Fruit fly (Drosophila melanogaster) whole organism, adult: ENCODE results near the gene Surf6.
A peak's percentile ranks its signal among the peaks of the same experiment; 100 is the strongest.

Source experiments
- CG12768 ChIP-seq: fragments of 200-800 bp; sonication (Bioruptor generic); optimal IDR thresholded peaks from 2 replicates; lab custom pipeline; 2017; ENCODE audit warnings: missing biosample characterization, missing genetic modification characterization, mild to moderate bottlenecking, moderate library complexity, missing genetic modification reagents
- CG1620 ChIP-seq: fragments of 200-800 bp; sonication (Bioruptor generic); optimal IDR thresholded peaks from 2 replicates; lab custom pipeline; 2016; ENCODE audit warnings: missing biosample characterization, missing genetic modification characterization
- CG33017 ChIP-seq: fragments of 200-800 bp; sonication (Bioruptor generic); optimal IDR thresholded peaks from 2 replicates; lab custom pipeline; 2018; ENCODE audit warnings: missing biosample characterization, mild to moderate bottlenecking, missing genetic modification characterization, moderate library complexity
- CG7045 ChIP-seq: fragments of 200-800 bp; sonication (Bioruptor generic); optimal IDR thresholded peaks from 2 replicates; lab custom pipeline; 2017; ENCODE audit warnings: missing biosample characterization, mild to moderate bottlenecking, missing genetic modification characterization
- CG7101 ChIP-seq: fragments of 200-800 bp; sonication (Bioruptor generic); optimal IDR thresholded peaks from 2 replicates; lab custom pipeline; 2018; ENCODE audit warnings: missing biosample characterization, mild to moderate bottlenecking, missing genetic modification characterization, moderate library complexity
- Crg-1 ChIP-seq: fragments of 200-800 bp; sonication (Bioruptor generic); optimal IDR thresholded peaks from 2 replicates; lab custom pipeline; 2016; ENCODE audit warnings: missing biosample characterization, missing genetic modification characterization
- Hr96 ChIP-seq: fragments of 200-800 bp; sonication (Bioruptor generic); optimal IDR thresholded peaks from 2 replicates; lab custom pipeline; 2016; ENCODE audit warnings: missing biosample characterization, missing genetic modification characterization
- Mnt ChIP-seq: fragments of 200-800 bp; sonication (Bioruptor generic); optimal IDR thresholded peaks from 2 replicates; lab custom pipeline; 2016; ENCODE audit warnings: missing biosample characterization, mild to moderate bottlenecking, missing genetic modification characterization
- toe ChIP-seq: fragments of 200-800 bp; sonication (Bioruptor generic); optimal IDR thresholded peaks from 2 replicates; lab custom pipeline; 2016; ENCODE audit warnings: missing biosample characterization, missing genetic modification characterization

- TF ChIP-seq CG12768 (GFP tag; lab: Kevin White, UChicago), result peak; percentile 52
- TF ChIP-seq Mnt (GFP tag; lab: Kevin White, UChicago), result peak; percentile 47
- peak; percentile 15 for TF ChIP-seq Hr96 (GFP tag; lab: Kevin White, UChicago)
- peak; percentile 25 for TF ChIP-seq CG7101 (tag; lab: Kevin White, UChicago)
- peak; percentile 47 for TF ChIP-seq CG1620
- TF ChIP-seq CG7045 (GFP tag; lab: Kevin White, UChicago), result peak; percentile 48
- peak; percentile 42 for TF ChIP-seq toe (GFP tag; lab: Kevin White, UChicago)
- TF ChIP-seq CG33017 (tag; lab: Kevin White, UChicago), result peak; percentile 62
- peak; percentile 73 for TF ChIP-seq Crg-1 (GFP tag; lab: Kevin White, UChicago)
Observed at dm6 chr3R:19858017-19858659, 46.5 kb downstream of the Surf6 start.
